Worm (Caenorhabditis elegans): ENCODE measurements around the gene sss-1.

Gene sss-1

ce11 chrIV:9858970-9859369, 34.6 kb downstream of the sss-1 start:
- TF ChIP-seq mef-2 (tag; optimal IDR thresholded peaks at IDR 0.05) (no peak), nhr-76 (tag; optimal IDR thresholded peaks at IDR 0.05) (no peak), fkh-8 (tag; optimal IDR thresholded peaks at IDR 0.05) (no peak), ces-1 (GFP tag; optimal IDR thresholded peaks at IDR 0.05) (no peak), fkh-4 (tag; optimal IDR thresholded peaks at IDR 0.05; ENCODE audit: borderline replicate concordance) (no peak), snpc-4 (tag; optimal IDR thresholded peaks at IDR 0.05) (no peak), Y116A8C.19 (tag; optimal IDR thresholded peaks at IDR 0.05; ENCODE audit: borderline replicate concordance) (no peak), ceh-90 (tag; optimal IDR thresholded peaks at IDR 0.05) (no peak), lin-14 (GFP tag; optimal IDR thresholded peaks at IDR 0.05) (no peak), hlh-4 (tag; optimal IDR thresholded peaks at IDR 0.05) (no peak), ceh-8 (GFP tag; optimal IDR thresholded peaks at IDR 0.05) (no peak), fkh-10 (GFP tag; optimal IDR thresholded peaks at IDR 0.05) (no peak)

DNA sequence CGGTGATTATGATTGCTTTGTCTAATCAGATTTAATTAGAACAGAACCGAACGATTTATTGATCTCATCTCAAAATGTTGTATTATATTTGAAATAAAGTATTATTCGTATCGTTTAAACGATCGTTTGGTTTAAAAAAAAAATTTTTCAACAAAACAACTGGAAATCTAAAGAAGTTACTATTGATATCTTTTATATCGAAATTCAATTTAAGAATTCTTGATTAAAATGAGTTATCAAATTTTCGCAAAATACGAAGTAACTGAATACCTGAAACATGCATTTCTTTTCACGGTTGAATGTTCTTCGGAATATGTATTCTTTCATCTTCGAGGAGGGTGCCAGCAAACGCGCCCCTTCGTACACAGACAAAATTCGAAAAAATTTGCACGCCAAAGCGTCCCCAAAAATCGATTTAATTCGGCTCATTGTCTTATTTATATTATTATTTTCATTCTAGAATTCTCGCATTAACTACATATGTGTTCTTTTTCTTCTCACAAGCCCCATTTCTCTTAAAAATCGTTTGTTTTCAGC, 35.5 kb downstream of the sss-1 start, which contains the start of gene npp-1:
Gene npp-1 (plus strand): TSS at position 537 of the 537 bp plus-strand sequence.
- TF ChIP-seq egl-27 (tag; optimal IDR thresholded peaks at IDR 0.05) (no peak), nhr-71 (tag; optimal IDR thresholded peaks at IDR 0.05) (no peak), dpl-1 (GFP tag; optimal IDR thresholded peaks at IDR 0.05) (peak; percentile 49 to 69 (median 49)), fkh-4 (tag; optimal IDR thresholded peaks at IDR 0.05; ENCODE audit: borderline replicate concordance) (no peak), unc-130 (tag; optimal IDR thresholded peaks at IDR 0.05) (no peak), ztf-11 (tag; optimal IDR thresholded peaks at IDR 0.05) (no peak), blmp-1 (tag; optimal IDR thresholded peaks at IDR 0.05) (peak; percentile 36), ztf-4 (tag; optimal IDR thresholded peaks at IDR 0.05) (no peak), fkh-10 (GFP tag; optimal IDR thresholded peaks at IDR 0.05) (no peak), lin-35 (GFP tag; optimal IDR thresholded peaks at IDR 0.05) (peak; percentile 34 to 81), snpc-4 (tag; optimal IDR thresholded peaks at IDR 0.05) (no peak), lin-15B (tag; optimal IDR thresholded peaks at IDR 0.05) (peak; percentile 37), mep-1 (tag; optimal IDR thresholded peaks at IDR 0.05) (no peak), alr-1 (tag; optimal IDR thresholded peaks at IDR 0.05; ENCODE audit: borderline replicate concordance) (no peak), mab-9 (GFP tag; IDR thresholded peaks at IDR 0.05) (no peak), dsc-1 (tag; optimal IDR thresholded peaks at IDR 0.05) (no peak), egl-13 (tag; optimal IDR thresholded peaks at IDR 0.05) (no peak), fkh-8 (tag; optimal IDR thresholded peaks at IDR 0.05) (no peak), ceh-90 (tag; optimal IDR thresholded peaks at IDR 0.05) (no peak), unc-62 (GFP tag; optimal IDR thresholded peaks at IDR 0.05) (no peak), C04F5.9 (tag; optimal IDR thresholded peaks at IDR 0.05) (no peak), nhr-85 (tag) (no peak), nhr-47 (tag; optimal IDR thresholded peaks at IDR 0.05) (no peak), F16B12.6 (tag; optimal IDR thresholded peaks at IDR 0.05) (peak; percentile 9), lin-13 (GFP tag; optimal IDR thresholded peaks at IDR 0.05) (peak; percentile 35), pag-3 (tag; optimal IDR thresholded peaks at IDR 0.05; ENCODE audit: borderline replicate concordance, insufficient read depth) (no peak), nhr-237 (tag; optimal IDR thresholded peaks at IDR 0.05) (no peak), ceh-82 (tag; optimal IDR thresholded peaks at IDR 0.05) (peak in 1 of 3 experiments; percentile 20), C16A3.4 (tag; optimal IDR thresholded peaks at IDR 0.05) (peak; percentile 79), lir-3 (tag; optimal IDR thresholded peaks at IDR 0.05; ENCODE audit: poor library complexity) (peak; percentile 46), fos-1 (tag; optimal IDR thresholded peaks at IDR 0.05) (no peak), hlh-17 (GFP tag; optimal IDR thresholded peaks at IDR 0.05; ENCODE audit: borderline replicate concordance) (no peak), mdl-1 (tag; optimal IDR thresholded peaks at IDR 0.05) (no peak), lsy-2 (tag; optimal IDR thresholded peaks at IDR 0.05) (peak in 1 of 2 experiments; percentile 70), irx-1 (tag; optimal IDR thresholded peaks at IDR 0.05) (no peak), nhr-90 (tag; optimal IDR thresholded peaks at IDR 0.05; ENCODE audit: poor library complexity) (peak; percentile 17), pax-3 (tag; optimal IDR thresholded peaks at IDR 0.05) (no peak), nhr-20 (tag; optimal IDR thresholded peaks at IDR 0.05) (peak; percentile 37), efl-3 (GFP tag; optimal IDR thresholded peaks at IDR 0.05) (no peak), vab-15 (tag; optimal IDR thresholded peaks at IDR 0.05) (no peak), nhr-12 (tag; optimal IDR thresholded peaks at IDR 0.05) (no peak), ama-1 (optimal IDR thresholded peaks at IDR 0.05) (no peak), rnt-1 (tag; optimal IDR thresholded peaks at IDR 0.05) (peak; percentile 43)

Data from whole organism, L1 larva.